Fruit fly (Drosophila melanogaster) whole organism, embryonic: ENCODE measurements around the gene DNAlig4.

Experiments
- CG18619 ChIP-seq: fragments of 200-800 bp; sonication (Bioruptor generic); optimal IDR thresholded peaks from 3 replicates; lab custom pipeline; 2017; ENCODE audit warnings: missing biosample characterization, mild to moderate bottlenecking, missing genetic modification characterization
- CG31388 ChIP-seq: fragments of 200-800 bp; sonication (Bioruptor generic); optimal IDR thresholded peaks from 2 replicates; lab custom pipeline; 2016; ENCODE audit warnings: missing biosample characterization, missing genetic modification characterization
- CG8089 ChIP-seq: fragments of 200-800 bp; sonication (Bioruptor generic); optimal IDR thresholded peaks from 3 replicates; lab custom pipeline; 2016; ENCODE audit warnings: missing biosample characterization, missing genetic modification characterization
- Hmx ChIP-seq: fragments of 200-800 bp; sonication (Bioruptor generic); optimal IDR thresholded peaks from 2 replicates; lab custom pipeline; 2016; ENCODE audit warnings: missing biosample characterization, missing genetic modification characterization
- lov ChIP-seq, 2 experiments: fragments of 200-800 bp in 1 of 2; fragments of >200 bp in 1 of 2; sonication (Bioruptor generic) in 1 of 2; IDR thresholded peaks in 1 of 2; optimal IDR thresholded peaks in 1 of 2; 2 replicates in 1 of 2; 3 replicates in 1 of 2; pipeline versions ENCODE4 v1.3.6 to Lab custom; 2017 to 2022; ENCODE audit warnings: missing biosample characterization in 1 of 2, missing genetic modification characterization in 1 of 2
- psq ChIP-seq: fragments of 200-800 bp; sonication (Bioruptor generic); optimal IDR thresholded peaks from 2 replicates; lab custom pipeline; 2017; ENCODE audit warnings: missing biosample characterization, missing genetic modification characterization
- tna ChIP-seq: fragments of 200-800 bp; sonication (Bioruptor generic); IDR thresholded peaks from 2 replicates; pipeline ENCODE4 v1.3.6; 2022; ENCODE audit warnings: missing biosample characterization, missing genetic modification characterization; ENCODE audit not compliant: partially characterized antibody
- trh ChIP-seq: fragments of 200-800 bp; sonication (Bioruptor generic); optimal IDR thresholded peaks from 2 replicates; lab custom pipeline; 2016; ENCODE audit warnings: missing biosample characterization, missing genetic modification characterization

- TF ChIP-seq Hmx (GFP tag; lab: Kevin White, UChicago) (no peak), CG8089 (GFP tag; lab: Kevin White, UChicago) (peak; percentile 17), CG18619 (GFP tag; lab: Kevin White, UChicago) (no peak), lov (optimal IDR thresholded peaks at IDR 0.05; lab: Kevin White, UChicago) (no peak), lov (GFP tag; IDR thresholded peaks at IDR 0.05; lab: Robert Waterston, UW) (no peak), CG31388 (no peak), trh (no peak), tna (GFP tag; lab: Robert Waterston, UW) (no peak), psq (no peak)
Observed at dm6 chrX:13630290-13630900, 37.2 kb downstream of the DNAlig4 start.
